Worm (Caenorhabditis elegans) whole organism, L3 larva: ENCODE measurements around the gene pph-4.1.

Experiments used
- R02D3.7 ChIP-seq: fragments of 150-350 bp; optimal IDR thresholded peaks from 2 replicates; lab custom pipeline; 2014; ENCODE audit warnings: missing biosample characterization, missing genetic modification characterization
- ZK546.5 ChIP-seq: sonication (generic microtip); optimal IDR thresholded peaks from 2 replicates; lab custom pipeline; 2017; ENCODE audit warnings: missing biosample characterization, missing genetic modification characterization
- aly-2 ChIP-seq: fragments of 150-350 bp; optimal IDR thresholded peaks from 2 replicates; lab custom pipeline; 2014; ENCODE audit warnings: missing biosample characterization, missing genetic modification characterization
- ama-1 ChIP-seq: fragments of 150-350 bp; optimal IDR thresholded peaks from 2 replicates; lab custom pipeline; 2018
- ceh-16 ChIP-seq: sonication (generic microtip); optimal IDR thresholded peaks from 2 replicates; lab custom pipeline; 2017; ENCODE audit warnings: missing biosample characterization, missing genetic modification characterization
- ceh-28 ChIP-seq: fragments of 150-350 bp; optimal IDR thresholded peaks from 2 replicates; lab custom pipeline; 2014; ENCODE audit warnings: missing biosample characterization, missing genetic modification reagents, missing genetic modification characterization
- ceh-82 ChIP-seq: fragments of 150-350 bp; optimal IDR thresholded peaks from 2 replicates; lab custom pipeline; 2014; ENCODE audit warnings: missing biosample characterization, missing genetic modification characterization
- daf-12 ChIP-seq: fragments of 150-350 bp; optimal IDR thresholded peaks from 2 replicates; lab custom pipeline; 2014; ENCODE audit warnings: missing biosample characterization, missing genetic modification reagents, missing genetic modification characterization
- elt-2 ChIP-seq: sonication (generic microtip); optimal IDR thresholded peaks from 2 replicates; lab custom pipeline; 2016; ENCODE audit warnings: missing genetic modification reagents, mild to moderate bottlenecking, missing genetic modification characterization, missing compliant biosample characterization
- elt-3 ChIP-seq, 3 experiments: fragments of 150-350 bp in 1 of 3; sonication (generic microtip) in 2 of 3; optimal IDR thresholded peaks; 2 replicates in 2 of 3; 4 replicates in 1 of 3; lab custom pipeline; 2014 to 2017; ENCODE audit warnings: missing biosample characterization in 3 of 3, missing genetic modification characterization in 3 of 3
- eor-1 ChIP-seq, 2 experiments: fragments of 150-350 bp; optimal IDR thresholded peaks; 2 replicates each; lab custom pipeline; 2014 to 2018; ENCODE audit warnings: missing biosample characterization in 2 of 2, missing genetic modification characterization in 2 of 2
- fkh-2 ChIP-seq: fragments of 150-350 bp; optimal IDR thresholded peaks from 2 replicates; lab custom pipeline; 2014; ENCODE audit warnings: missing biosample characterization, missing genetic modification reagents, missing genetic modification characterization
- fos-1 ChIP-seq: fragments of 150-350 bp; optimal IDR thresholded peaks from 2 replicates; lab custom pipeline; 2014; ENCODE audit warnings: missing biosample characterization, missing genetic modification characterization
- hmg-11 ChIP-seq: sonication (generic microtip); optimal IDR thresholded peaks from 2 replicates; lab custom pipeline; 2016; ENCODE audit warnings: missing genetic modification characterization, missing compliant biosample characterization
- jun-1 ChIP-seq: fragments of 150-350 bp; optimal IDR thresholded peaks from 2 replicates; lab custom pipeline; 2014; ENCODE audit warnings: missing biosample characterization, missing genetic modification reagents, missing genetic modification characterization
- lin-39 ChIP-seq: fragments of 150-350 bp; optimal IDR thresholded peaks from 2 replicates; lab custom pipeline; 2018; ENCODE audit warnings: missing biosample characterization, missing genetic modification reagents, missing genetic modification characterization
- mml-1 ChIP-seq: fragments of 150-350 bp; sonication (generic microtip); optimal IDR thresholded peaks from 3 replicates; lab custom pipeline; 2014; ENCODE audit warnings: missing biosample characterization, missing genetic modification characterization
- nfya-1 ChIP-seq: sonication (generic microtip); optimal IDR thresholded peaks from 2 replicates; lab custom pipeline; 2017; ENCODE audit warnings: missing genetic modification characterization, mild to moderate bottlenecking, missing compliant biosample characterization, antibody characterized with exemption, moderate library complexity; ENCODE audit not compliant: insufficient read depth
- nhr-12 ChIP-seq: fragments of 150-350 bp; optimal IDR thresholded peaks from 2 replicates; lab custom pipeline; 2014; ENCODE audit warnings: missing biosample characterization, missing genetic modification characterization
- nhr-237 ChIP-seq: fragments of 150-350 bp; optimal IDR thresholded peaks from 2 replicates; lab custom pipeline; 2014; ENCODE audit warnings: missing biosample characterization, missing genetic modification characterization
- nhr-25 ChIP-seq: sonication (generic microtip); optimal IDR thresholded peaks from 2 replicates; lab custom pipeline; 2017; ENCODE audit warnings: missing biosample characterization, missing genetic modification characterization
- nhr-28 ChIP-seq: fragments of 150-350 bp; optimal IDR thresholded peaks from 2 replicates; lab custom pipeline; 2014; ENCODE audit warnings: missing biosample characterization, missing genetic modification characterization
- nhr-67 ChIP-seq: fragments of 150-350 bp; optimal IDR thresholded peaks from 2 replicates; lab custom pipeline; 2014; ENCODE audit warnings: missing biosample characterization, missing genetic modification characterization
- nhr-76 ChIP-seq: fragments of 150-350 bp; sonication (generic microtip); optimal IDR thresholded peaks from 5 replicates; lab custom pipeline; 2014; ENCODE audit warnings: missing biosample characterization, missing genetic modification characterization
- nhr-77 ChIP-seq: fragments of 150-350 bp; optimal IDR thresholded peaks from 2 replicates; lab custom pipeline; 2014; ENCODE audit warnings: missing biosample characterization, missing genetic modification characterization
- pha-4 ChIP-seq: fragments of 150-350 bp; optimal IDR thresholded peaks from 2 replicates; lab custom pipeline; 2014; ENCODE audit warnings: missing biosample characterization, missing genetic modification reagents, missing genetic modification characterization
- pqm-1 ChIP-seq: fragments of 150-350 bp; optimal IDR thresholded peaks from 2 replicates; lab custom pipeline; 2017; ENCODE audit warnings: missing biosample characterization, missing genetic modification characterization, inconsistent platforms
- skn-1 ChIP-seq: fragments of 150-350 bp; optimal IDR thresholded peaks from 2 replicates; lab custom pipeline; 2014; ENCODE audit warnings: missing biosample characterization, missing genetic modification characterization
- snpc-4 ChIP-seq: fragments of 150-350 bp; optimal IDR thresholded peaks from 2 replicates; lab custom pipeline; 2014; ENCODE audit warnings: missing biosample characterization, missing genetic modification characterization
- tbx-2 ChIP-seq: sonication (generic microtip); optimal IDR thresholded peaks from 2 replicates; lab custom pipeline; 2016; ENCODE audit warnings: mild to moderate bottlenecking, missing genetic modification characterization, missing compliant biosample characterization
- unc-39 ChIP-seq: sonication (generic microtip); optimal IDR thresholded peaks from 4 replicates; lab custom pipeline; 2017; ENCODE audit warnings: missing biosample characterization, missing genetic modification characterization
- unc-62 ChIP-seq: fragments of 150-350 bp; sonication (generic microtip); optimal IDR thresholded peaks from 4 replicates; lab custom pipeline; 2014; ENCODE audit warnings: missing biosample characterization, missing genetic modification reagents, missing genetic modification characterization
- zag-1 ChIP-seq: fragments of 150-350 bp; optimal IDR thresholded peaks from 2 replicates; lab custom pipeline; 2014; ENCODE audit warnings: missing biosample characterization, missing genetic modification characterization

The pph-4.1 gene

DNA sequence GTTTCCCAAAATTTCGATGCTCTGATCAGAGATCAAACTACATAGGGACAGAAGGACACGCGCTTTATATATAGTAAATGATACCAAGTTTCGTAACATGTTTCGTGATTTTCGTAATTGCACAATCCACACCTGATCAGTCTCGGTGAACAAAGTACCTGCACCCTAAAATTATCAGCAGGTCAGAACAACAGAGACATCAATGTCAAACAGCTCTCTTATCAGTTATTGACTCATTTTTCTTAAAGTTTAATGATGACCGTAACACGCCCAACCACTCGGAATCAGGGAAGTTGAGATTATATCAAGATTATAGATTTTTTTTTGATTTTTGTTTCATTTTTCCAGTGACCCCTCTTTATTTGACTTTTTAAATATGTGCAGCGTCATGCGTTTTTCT is 33.6 kb downstream of the pph-4.1 start (continued):
- TF ChIP-seq R02D3.7 (tag; lab: Kevin White, UChicago) = no peak

DNA sequence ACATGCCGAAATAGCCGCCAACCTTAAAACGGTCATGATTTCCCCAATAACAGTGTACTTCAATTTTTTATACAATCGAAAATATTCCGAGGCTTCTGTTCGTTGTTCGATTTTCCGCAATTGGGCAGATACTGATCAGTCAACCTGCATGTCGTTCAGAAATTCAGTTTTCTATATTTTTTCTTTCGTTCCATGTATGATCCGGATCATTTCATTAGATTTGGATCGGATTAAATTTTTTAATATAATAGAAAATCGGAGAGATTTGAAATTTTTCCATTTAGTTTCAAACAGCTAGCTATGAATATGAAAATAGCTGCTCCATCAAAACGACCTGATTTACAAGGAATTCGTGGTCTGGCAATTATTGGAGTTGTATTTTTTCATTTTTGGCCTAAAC is 36.0 kb downstream of the pph-4.1 start, which contains the start of gene Y75B8A.37:
TSS of gene Y75B8A.37 (plus strand) at position 301 of the 400 bp plus-strand sequence.
- no peak for TF ChIP-seq mml-1 (tag; lab: Kevin White, UChicago)
- no peak for TF ChIP-seq elt-3 (tag; optimal IDR thresholded peaks at IDR 0.05; lab: Kevin White, UChicago)
- TF ChIP-seq pqm-1 (tag; lab: Kevin White, UChicago) = no peak
- no peak for TF ChIP-seq zag-1 (tag; lab: Kevin White, UChicago)
- no peak for TF ChIP-seq nhr-77 (tag; lab: Kevin White, UChicago)
- no peak for TF ChIP-seq nfya-1 (tag; lab: Kevin White, UChicago)
- TF ChIP-seq skn-1 (tag; lab: Kevin White, UChicago) = no peak
- no peak for TF ChIP-seq jun-1
- TF ChIP-seq unc-62 = no peak
- TF ChIP-seq nhr-76 (tag; lab: Kevin White, UChicago) = no peak
- TF ChIP-seq hmg-11 (tag; lab: Kevin White, UChicago) = no peak
- no peak for TF ChIP-seq daf-12 (tag; lab: Kevin White, UChicago)
- no peak for TF ChIP-seq nhr-25
- no peak for TF ChIP-seq fkh-2 (tag; lab: Kevin White, UChicago)
- no peak for TF ChIP-seq nhr-237 (tag; lab: Kevin White, UChicago)

DNA sequence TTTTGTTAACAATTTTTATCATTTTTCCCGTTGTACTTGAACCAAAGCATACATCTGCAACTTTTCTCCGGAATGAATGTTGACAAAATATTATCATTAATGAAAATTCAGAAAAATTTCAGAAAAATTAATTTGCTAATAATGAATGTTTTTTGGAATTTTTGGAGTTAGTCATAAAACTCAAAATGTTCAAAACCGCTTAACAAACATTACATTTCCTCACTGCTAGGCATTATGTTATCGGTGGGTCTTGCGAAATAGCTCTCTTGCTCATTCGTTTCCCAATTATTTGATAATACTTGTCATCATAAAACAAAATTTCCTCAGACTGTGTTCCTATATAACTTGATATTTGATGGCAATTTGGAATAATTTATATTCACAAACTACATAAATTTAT is 38.2 kb downstream of the pph-4.1 start, which contains the start of gene Y75B8A.39:
TSS of gene Y75B8A.39 (plus strand) at position 301 of the 400 bp plus-strand sequence.
- no peak for TF ChIP-seq nhr-237 (tag; lab: Kevin White, UChicago)
- TF ChIP-seq nhr-28 (tag; lab: Kevin White, UChicago) = no peak
- TF ChIP-seq nhr-67 = no peak
- no peak for TF ChIP-seq unc-39 (tag; lab: Kevin White, UChicago)
- no peak for TF ChIP-seq zag-1 (tag; lab: Kevin White, UChicago)
- no peak for TF ChIP-seq daf-12 (tag; lab: Kevin White, UChicago)
- TF ChIP-seq, all 47 proteins: peak for 0

DNA sequence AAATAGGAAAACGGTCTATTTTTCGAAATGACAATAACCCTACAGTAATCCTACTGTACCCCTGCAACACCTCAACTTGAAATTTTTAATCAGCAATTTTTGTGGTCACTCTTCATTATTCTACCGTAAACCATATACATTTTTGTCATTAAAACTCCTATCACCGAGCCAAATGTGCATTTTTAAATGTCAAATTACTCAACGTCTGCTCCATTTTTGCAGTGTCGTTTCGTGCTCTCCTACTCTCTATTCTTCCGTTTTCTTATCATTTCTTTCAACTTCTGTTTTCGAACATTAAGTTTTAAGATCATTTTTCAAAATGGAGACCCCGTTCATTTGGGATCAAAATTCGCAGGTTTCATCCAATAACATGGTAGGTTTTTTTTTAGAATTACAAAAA is 43.7 kb downstream of the pph-4.1 start, which contains the start of gene pqn-92:
TSS of gene pqn-92 (plus strand) at position 307 of the 400 bp plus-strand sequence.
- TF ChIP-seq elt-2 = peak; percentile 55
- TF ChIP-seq nhr-77 (tag; lab: Kevin White, UChicago) = no peak
- TF ChIP-seq fos-1 (tag; lab: Kevin White, UChicago) = no peak
- TF ChIP-seq ama-1 (lab: Kevin White, UChicago) = no peak
- TF ChIP-seq ceh-16 (tag; lab: Kevin White, UChicago) = no peak

DNA sequence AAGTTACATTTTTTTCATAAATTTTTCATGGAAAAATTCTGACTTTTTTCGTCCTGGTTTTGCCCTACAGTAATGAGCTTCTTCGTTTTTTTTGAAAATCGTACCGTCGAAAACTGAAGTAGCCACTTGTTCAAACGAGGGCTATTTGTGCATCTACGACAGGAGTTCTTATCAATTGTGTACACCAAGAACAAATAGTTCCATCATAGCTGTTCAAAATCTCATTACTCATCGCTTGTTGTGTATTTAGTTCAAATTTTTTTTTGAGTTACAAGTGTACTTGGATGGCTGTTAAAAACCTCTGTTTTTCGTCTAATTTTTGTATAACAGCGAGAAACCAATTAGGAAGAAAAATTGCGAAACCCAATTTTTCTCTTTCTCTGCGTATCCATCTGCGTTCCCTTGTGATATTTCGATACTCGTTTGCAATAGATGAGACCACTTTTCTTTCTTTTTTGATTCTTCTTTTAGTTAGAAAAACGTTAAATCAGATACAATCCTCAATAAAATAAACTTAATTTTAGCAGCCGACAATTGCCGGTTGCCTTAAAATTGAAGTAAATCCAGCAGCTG is 46.2 kb downstream of the pph-4.1 start:
- TF ChIP-seq snpc-4 (tag; lab: Kevin White, UChicago) (no peak), pha-4 (peak; percentile 66), ZK546.5 (tag; lab: Kevin White, UChicago) (no peak), aly-2 (tag; lab: Kevin White, UChicago) (no peak)

DNA sequence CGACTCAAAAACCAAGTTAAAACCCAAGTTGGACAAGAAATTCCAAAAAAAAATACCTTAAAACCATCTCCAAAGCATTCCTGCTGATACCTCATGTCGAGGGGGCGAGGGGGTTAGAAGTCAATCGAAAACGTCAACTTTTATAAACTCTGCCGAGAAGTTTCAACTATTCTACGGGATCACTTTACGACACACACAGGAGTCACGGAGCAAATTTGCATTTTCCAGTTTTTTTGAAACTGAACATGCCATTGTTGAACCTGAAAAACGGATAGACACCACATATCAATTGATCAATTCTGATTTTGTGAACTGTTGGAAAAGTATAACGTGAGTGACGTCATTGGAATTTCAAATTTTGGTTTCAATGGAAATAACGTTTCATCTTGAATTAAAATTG is 48.1 kb downstream of the pph-4.1 start, which contains the start of gene mrp-8:
TSS of gene mrp-8 (minus strand) at position 101 of the 400 bp plus-strand sequence.
- no peak for TF ChIP-seq elt-2
- TF ChIP-seq nhr-28 (tag; lab: Kevin White, UChicago) = no peak
- no peak for TF ChIP-seq ceh-28 (tag; lab: Kevin White, UChicago)
- no peak for TF ChIP-seq nhr-12 (tag; lab: Kevin White, UChicago)
- no peak for TF ChIP-seq zag-1 (tag; lab: Kevin White, UChicago)
- no peak for TF ChIP-seq nfya-1 (tag; lab: Kevin White, UChicago)
- no peak for TF ChIP-seq elt-3 (tag; optimal IDR thresholded peaks at IDR 0.05; lab: Kevin White, UChicago)
- no peak for TF ChIP-seq eor-1 (tag; optimal IDR thresholded peaks at IDR 0.05; lab: Kevin White, UChicago)
- no peak for TF ChIP-seq ama-1 (lab: Kevin White, UChicago)
- no peak for TF ChIP-seq unc-62
- TF ChIP-seq hmg-11 (tag; lab: Kevin White, UChicago) = no peak
- TF ChIP-seq mml-1 (tag; lab: Kevin White, UChicago) = no peak
- no peak for TF ChIP-seq tbx-2
- TF ChIP-seq ceh-82 (tag; lab: Kevin White, UChicago) = no peak
- no peak for TF ChIP-seq lin-39 (tag; lab: Kevin White, UChicago)
- no peak for TF ChIP-seq aly-2 (tag; lab: Kevin White, UChicago)
